Worm (Caenorhabditis elegans) whole organism, late embryonic: ENCODE data around the gene col-3.

Experiments used
- F13H6.1 ChIP-seq: sonication (generic microtip); optimal IDR thresholded peaks from 2 replicates; lab custom pipeline; 2016; ENCODE audit warnings: missing genetic modification characterization, missing compliant biosample characterization
- ceh-22 ChIP-seq: sonication (generic microtip); optimal IDR thresholded peaks from 2 replicates; lab custom pipeline; 2017; ENCODE audit warnings: missing biosample characterization, missing genetic modification characterization
- che-1 ChIP-seq: sonication (generic microtip); optimal IDR thresholded peaks from 2 replicates; lab custom pipeline; 2016; ENCODE audit warnings: mild to moderate bottlenecking, missing genetic modification characterization, missing compliant biosample characterization
- dve-1 ChIP-seq: sonication (generic microtip); optimal IDR thresholded peaks from 2 replicates; lab custom pipeline; 2017; ENCODE audit warnings: antibody characterized with exemption, mild to moderate bottlenecking, missing genetic modification characterization, missing compliant biosample characterization
- hlh-8 ChIP-seq: sonication (generic microtip); optimal IDR thresholded peaks from 2 replicates; lab custom pipeline; 2016; ENCODE audit warnings: missing genotype, missing genetic modification characterization, missing compliant biosample characterization
- mec-3 ChIP-seq: sonication (generic microtip); optimal IDR thresholded peaks from 2 replicates; lab custom pipeline; 2016; ENCODE audit warnings: borderline replicate concordance, missing genetic modification characterization, missing compliant biosample characterization
- rnt-1 ChIP-seq: sonication (generic microtip); optimal IDR thresholded peaks from 2 replicates; lab custom pipeline; 2016; ENCODE audit warnings: missing genetic modification characterization, missing compliant biosample characterization
- sox-4 ChIP-seq: sonication (generic microtip); optimal IDR thresholded peaks from 2 replicates; lab custom pipeline; 2017; ENCODE audit warnings: mild to moderate bottlenecking, missing genetic modification characterization, inconsistent platforms, missing compliant biosample characterization
- ztf-16 ChIP-seq: sonication (generic microtip); optimal IDR thresholded peaks from 2 replicates; lab custom pipeline; 2017; ENCODE audit warnings: missing genetic modification characterization, missing compliant biosample characterization

ce11 chrIV:8816029-8816428 lies 8.6 kb upstream of the col-3 start, which contains the start of gene grsp-2:
- TF ChIP-seq ceh-22 (tag; lab: Kevin White, UChicago) (no peak), dve-1 (tag; lab: Kevin White, UChicago) (no peak), sox-4 (tag; lab: Kevin White, UChicago) (no peak), hlh-8 (tag; lab: Kevin White, UChicago) (no peak), ztf-16 (tag; lab: Kevin White, UChicago) (no peak), mec-3 (no peak), che-1 (tag; lab: Kevin White, UChicago) (no peak), F13H6.1 (tag; lab: Kevin White, UChicago) (no peak), rnt-1 (tag; lab: Kevin White, UChicago) (no peak)
